Worm (Caenorhabditis elegans) whole organism, young adult: ENCODE measurements around the gene R193.2.
A peak's percentile ranks its signal among the peaks of the same experiment; 100 is the strongest.

ENCODE experiments used
- B0336.3 ChIP-seq: fragments of 200-800 bp; sonication (Bioruptor generic); IDR thresholded peaks from 2 replicates; pipeline ENCODE4 v1.3.6; 2022; ENCODE audit warnings: missing genetic modification characterization, missing compliant biosample characterization
- C17E4.6 ChIP-seq: fragments of 200-800 bp; sonication (Bioruptor generic); IDR thresholded peaks from 2 replicates; pipeline ENCODE4 v1.3.6; 2022; ENCODE audit warnings: missing genetic modification reagents, missing genetic modification characterization, missing compliant biosample characterization
- D2030.7 ChIP-seq: fragments of 200-800 bp; sonication (Bioruptor generic); IDR thresholded peaks from 2 replicates; pipeline ENCODE4 v1.3.6; 2022; ENCODE audit warnings: missing genetic modification reagents, missing genetic modification characterization, missing compliant biosample characterization
- F39B2.1 ChIP-seq: fragments of 200-800 bp; sonication (Bioruptor generic); IDR thresholded peaks from 2 replicates; pipeline ENCODE4 v1.3.6; 2022; ENCODE audit warnings: missing genetic modification reagents, missing genetic modification characterization, missing compliant biosample characterization
- F55B11.4 ChIP-seq: sonication (generic microtip); optimal IDR thresholded peaks from 2 replicates; lab custom pipeline; 2016; ENCODE audit warnings: missing compliant biosample characterization, missing genetic modification characterization, borderline replicate concordance; ENCODE audit not compliant: insufficient read depth
- F57A8.1 ChIP-seq: fragments of 200-800 bp; sonication (Bioruptor generic); optimal IDR thresholded peaks from 2 replicates; lab custom pipeline; 2018; ENCODE audit warnings: mild to moderate bottlenecking, missing genetic modification characterization, moderate library complexity, missing compliant biosample characterization
- F57C9.4 ChIP-seq: sonication (generic microtip); optimal IDR thresholded peaks from 2 replicates; lab custom pipeline; 2017; ENCODE audit warnings: mild to moderate bottlenecking, missing genetic modification characterization, missing compliant biosample characterization
- Y53G8AR.9 ChIP-seq: fragments of 200-800 bp; sonication (Bioruptor generic); conservative IDR thresholded peaks from 2 replicates; pipeline ENCODE4 v1.3.6; 2022; ENCODE audit warnings: missing genetic modification reagents, missing genetic modification characterization, missing compliant biosample characterization
- Y67H2A.10 ChIP-seq: fragments of 200-800 bp; sonication (Bioruptor generic); conservative IDR thresholded peaks from 2 replicates; pipeline ENCODE4 v1.3.6; 2022; ENCODE audit warnings: missing genetic modification reagents, missing genetic modification characterization, missing compliant biosample characterization
- Y79H2A.3 ChIP-seq: fragments of 200-800 bp; sonication (Bioruptor generic); conservative IDR thresholded peaks from 2 replicates; pipeline ENCODE4 v1.3.6; 2022; ENCODE audit warnings: missing genetic modification reagents, missing genetic modification characterization, missing compliant biosample characterization
- Y95B8A.8 ChIP-seq: fragments of 200-800 bp; sonication (Bioruptor generic); IDR thresholded peaks from 2 replicates; pipeline ENCODE4 v1.3.6; 2022; ENCODE audit warnings: missing genetic modification reagents, missing genetic modification characterization, missing compliant biosample characterization
- akir-1 ChIP-seq: fragments of 200-800 bp; sonication (Bioruptor generic); optimal IDR thresholded peaks from 2 replicates; lab custom pipeline; 2018; ENCODE audit warnings: mild to moderate bottlenecking, missing genetic modification characterization, moderate library complexity, missing compliant biosample characterization
- ama-1 ChIP-seq, 3 experiments: fragments of 150-350 bp in 1 of 3; sonication (generic microtip) in 2 of 3; optimal IDR thresholded peaks; 2 replicates each; lab custom pipeline; 2014 to 2018; ENCODE audit warnings: missing biosample characterization in 2 of 3, missing genetic modification characterization in 2 of 3, missing genetic modification reagents in 2 of 3
- aptf-2 ChIP-seq: fragments of 200-800 bp; sonication (Bioruptor generic); conservative IDR thresholded peaks from 2 replicates; pipeline ENCODE4 v1.3.6; 2022; ENCODE audit warnings: missing genetic modification reagents, missing genetic modification characterization, missing compliant biosample characterization
- attf-3 ChIP-seq: fragments of 200-800 bp; sonication (Bioruptor generic); conservative IDR thresholded peaks from 2 replicates; pipeline ENCODE4 v1.3.6; 2022; ENCODE audit warnings: missing genetic modification reagents, missing genetic modification characterization, missing compliant biosample characterization
- bed-1 ChIP-seq: fragments of 200-800 bp; sonication (Bioruptor generic); IDR thresholded peaks from 2 replicates; pipeline ENCODE4 v1.3.6; 2022; ENCODE audit warnings: missing genetic modification reagents, missing genetic modification characterization, missing compliant biosample characterization
- bed-2 ChIP-seq: fragments of 200-800 bp; sonication (Bioruptor generic); IDR thresholded peaks from 2 replicates; pipeline ENCODE4 v1.3.6; 2022; ENCODE audit warnings: missing genetic modification reagents, missing genetic modification characterization, missing compliant biosample characterization
- ceh-27 ChIP-seq: fragments of 200-800 bp; sonication (Bioruptor generic); optimal IDR thresholded peaks from 2 replicates; lab custom pipeline; 2018; ENCODE audit warnings: mild to moderate bottlenecking, missing genetic modification characterization, moderate library complexity, missing compliant biosample characterization
- ceh-40 ChIP-seq: fragments of 200-800 bp; sonication (Bioruptor generic); IDR thresholded peaks from 2 replicates; pipeline ENCODE4 v1.3.6; 2022; ENCODE audit warnings: missing genetic modification characterization, missing compliant biosample characterization
- ceh-58 ChIP-seq: fragments of 200-800 bp; sonication (Bioruptor generic); IDR thresholded peaks from 2 replicates; pipeline ENCODE4 v1.3.6; 2022; ENCODE audit warnings: missing genetic modification characterization, missing compliant biosample characterization
- ceh-79 ChIP-seq: sonication (generic microtip); optimal IDR thresholded peaks from 2 replicates; lab custom pipeline; 2017; ENCODE audit warnings: mild to moderate bottlenecking, missing genetic modification characterization, missing compliant biosample characterization
- ceh-91 ChIP-seq: fragments of 200-800 bp; sonication (Bioruptor generic); IDR thresholded peaks from 2 replicates; pipeline ENCODE4 v1.3.6; 2022; ENCODE audit warnings: missing genetic modification reagents, missing genetic modification characterization, missing compliant biosample characterization
- chd-7 ChIP-seq: sonication (generic microtip); optimal IDR thresholded peaks from 2 replicates; lab custom pipeline; 2016; ENCODE audit warnings: mild to moderate bottlenecking, missing genetic modification characterization, moderate library complexity, missing compliant biosample characterization
- dpl-1 ChIP-seq: fragments of 150-350 bp; optimal IDR thresholded peaks from 2 replicates; lab custom pipeline; 2014; ENCODE audit warnings: missing biosample characterization, missing genetic modification reagents, missing genetic modification characterization
- egrh-3 ChIP-seq: fragments of 200-800 bp; sonication (Bioruptor generic); IDR thresholded peaks from 2 replicates; pipeline ENCODE4 v1.3.6; 2022; ENCODE audit warnings: missing genetic modification reagents, missing genetic modification characterization, missing compliant biosample characterization
- ets-4 ChIP-seq: fragments of 200-800 bp; sonication (Bioruptor generic); optimal IDR thresholded peaks from 2 replicates; lab custom pipeline; 2018; ENCODE audit warnings: mild to moderate bottlenecking, missing genetic modification characterization, missing compliant biosample characterization
- gei-17 ChIP-seq: fragments of 200-800 bp; sonication (Bioruptor generic); optimal IDR thresholded peaks from 2 replicates; lab custom pipeline; 2018; ENCODE audit warnings: mild to moderate bottlenecking, missing genetic modification characterization, missing compliant biosample characterization
- hmg-1.2 ChIP-seq: fragments of 200-800 bp; sonication (Bioruptor generic); IDR thresholded peaks from 2 replicates; pipeline ENCODE4 v1.3.6; 2022; ENCODE audit warnings: missing genetic modification reagents, missing genetic modification characterization, missing compliant biosample characterization
- hrde-1 ChIP-seq: sonication (generic microtip); optimal IDR thresholded peaks from 2 replicates; lab custom pipeline; 2016; ENCODE audit warnings: missing genetic modification characterization, mild to moderate bottlenecking, missing compliant biosample characterization, moderate library complexity, missing genotype, missing genetic modification reagents, borderline replicate concordance
- lag-1 ChIP-seq: fragments of 200-800 bp; sonication (Bioruptor generic); IDR thresholded peaks from 2 replicates; pipeline ENCODE4 v1.3.6; 2022; ENCODE audit warnings: missing genetic modification reagents, missing genetic modification characterization, missing compliant biosample characterization
- let-526 ChIP-seq: fragments of 200-800 bp; sonication (Bioruptor generic); IDR thresholded peaks from 2 replicates; pipeline ENCODE4 v1.3.6; 2022; ENCODE audit warnings: missing genetic modification reagents, missing genetic modification characterization, missing compliant biosample characterization
- lin-26 ChIP-seq: fragments of 200-800 bp; sonication (Bioruptor generic); IDR thresholded peaks from 2 replicates; pipeline ENCODE4 v1.3.6; 2022; ENCODE audit warnings: missing genetic modification reagents, missing genetic modification characterization, missing compliant biosample characterization
- lin-40 ChIP-seq: sonication (generic microtip); optimal IDR thresholded peaks from 2 replicates; lab custom pipeline; 2016; ENCODE audit warnings: missing genetic modification characterization, mild to moderate bottlenecking, missing compliant biosample characterization, missing genotype, missing genetic modification reagents
- lir-1 ChIP-seq: fragments of 200-800 bp; sonication (Bioruptor generic); conservative IDR thresholded peaks from 2 replicates; pipeline ENCODE4 v1.3.6; 2022; ENCODE audit warnings: missing genetic modification reagents, missing genetic modification characterization, missing compliant biosample characterization
- lsy-27 ChIP-seq: sonication (generic microtip); optimal IDR thresholded peaks from 2 replicates; lab custom pipeline; 2017; ENCODE audit warnings: missing genetic modification characterization, mild to moderate bottlenecking, missing compliant biosample characterization, antibody characterized with exemption, missing genotype, borderline replicate concordance; ENCODE audit not compliant: insufficient read depth
- madf-8 ChIP-seq: fragments of 200-800 bp; sonication (Bioruptor generic); conservative IDR thresholded peaks from 2 replicates; pipeline ENCODE4 v1.3.6; 2022; ENCODE audit warnings: missing genetic modification reagents, missing genetic modification characterization, missing compliant biosample characterization
- nfya-2 ChIP-seq: fragments of 200-800 bp; sonication (Bioruptor generic); IDR thresholded peaks from 2 replicates; pipeline ENCODE4 v1.3.6; 2022; ENCODE audit warnings: missing genetic modification reagents, missing genetic modification characterization, missing compliant biosample characterization
- nhr-179 ChIP-seq: sonication (generic microtip); optimal IDR thresholded peaks from 2 replicates; lab custom pipeline; 2016; ENCODE audit warnings: mild to moderate bottlenecking, missing genetic modification characterization, missing compliant biosample characterization
- nhr-80 ChIP-seq: sonication (generic microtip); optimal IDR thresholded peaks from 2 replicates; lab custom pipeline; 2016; ENCODE audit warnings: missing genetic modification characterization, missing compliant biosample characterization
- pbrm-1 ChIP-seq: fragments of 200-800 bp; sonication (Bioruptor generic); IDR thresholded peaks from 2 replicates; pipeline ENCODE4 v1.3.6; 2022; ENCODE audit warnings: missing genetic modification reagents, missing genetic modification characterization, missing compliant biosample characterization
- rpc-1 ChIP-seq, 2 experiments: fragments of 150-350 bp in 1 of 2; sonication (generic microtip) in 1 of 2; optimal IDR thresholded peaks; 2 replicates each; lab custom pipeline; 2014 to 2018; ENCODE audit warnings: missing biosample characterization in 1 of 2, missing genetic modification characterization in 1 of 2, missing genetic modification reagents in 1 of 2, missing genotype in 1 of 2
- tbp1 ChIP-seq: fragments of 200-800 bp; sonication (Bioruptor generic); optimal IDR thresholded peaks from 2 replicates; lab custom pipeline; 2018; ENCODE audit warnings: mild to moderate bottlenecking, missing genetic modification characterization, missing compliant biosample characterization
- tbx-9 ChIP-seq: sonication (generic microtip); optimal IDR thresholded peaks from 2 replicates; lab custom pipeline; 2016; ENCODE audit warnings: borderline replicate concordance, missing genetic modification characterization, inconsistent platforms, missing compliant biosample characterization
- unc-130 ChIP-seq: sonication (generic microtip); optimal IDR thresholded peaks from 2 replicates; lab custom pipeline; 2016; ENCODE audit warnings: missing genetic modification reagents, missing genetic modification characterization, missing compliant biosample characterization
- zfh-2 ChIP-seq: fragments of 200-800 bp; sonication (Bioruptor generic); conservative IDR thresholded peaks from 2 replicates; pipeline ENCODE4 v1.3.6; 2022; ENCODE audit warnings: missing genetic modification reagents, missing genetic modification characterization, missing compliant biosample characterization
- zim-3 ChIP-seq: sonication (generic microtip); optimal IDR thresholded peaks from 2 replicates; lab custom pipeline; 2017; ENCODE audit warnings: mild to moderate bottlenecking, missing genetic modification characterization, moderate library complexity, missing compliant biosample characterization
- ztf-3 ChIP-seq: fragments of 200-800 bp; sonication (Bioruptor generic); optimal IDR thresholded peaks from 2 replicates; lab custom pipeline; 2018; ENCODE audit warnings: mild to moderate bottlenecking, missing genetic modification characterization, missing compliant biosample characterization

The R193.2 gene

ce11 chrX:1093154-1093553 lies 55.2 kb downstream of the R193.2 start (continued):
- no peak for TF ChIP-seq lsy-27 (tag; lab: Kevin White, UChicago)
- TF ChIP-seq pbrm-1 (GFP tag; lab: Robert Waterston, UW): peak; percentile 83
- peak; percentile 58; the same call in 1 of the 2 replicates for TF ChIP-seq let-526
- peak; percentile 92 for TF ChIP-seq lin-40 (tag; lab: Kevin White, UChicago)
- no peak for TF ChIP-seq madf-8 (GFP tag; lab: Robert Waterston, UW)
- no peak for TF ChIP-seq nhr-179 (tag; lab: Kevin White, UChicago)
- no peak for TF ChIP-seq attf-3 (GFP tag; lab: Robert Waterston, UW)
- no peak for TF ChIP-seq hrde-1 (tag; lab: Kevin White, UChicago)
- TF ChIP-seq nfya-2 (GFP tag; lab: Robert Waterston, UW): no peak
- peak; percentile 82 for TF ChIP-seq chd-7 (tag; lab: Kevin White, UChicago)
- peak; percentile 54; the same call in 1 of the 2 replicates for TF ChIP-seq Y53G8AR.9 (GFP tag; lab: Robert Waterston, UW)
- 0 out of 2 replicates have a peak, but pooled peaks have one; percentile 68 for TF ChIP-seq lag-1 (GFP tag; lab: Robert Waterston, UW)
- TF ChIP-seq F39B2.1 (GFP tag; lab: Robert Waterston, UW): 0 out of 2 replicates have a peak, but pooled peaks have one; percentile 26
- TF ChIP-seq B0336.3 (GFP tag; lab: Robert Waterston, UW): peak; percentile 87
- peak; percentile 60 for TF ChIP-seq ceh-79
- TF ChIP-seq D2030.7: no peak
- no peak for TF ChIP-seq tbx-9
- TF ChIP-seq Y95B8A.8 (GFP tag; lab: Robert Waterston, UW): no peak
- TF ChIP-seq F57C9.4: no peak
- TF ChIP-seq ceh-91: no peak
- peak; percentile 63 for TF ChIP-seq gei-17 (GFP tag; lab: Kevin White, UChicago)
- peak; percentile 75 for TF ChIP-seq ceh-27
- no peak for TF ChIP-seq dpl-1 (GFP tag; lab: Kevin White, UChicago)
- peak; percentile 51; the same call in 1 of the 2 replicates for TF ChIP-seq Y67H2A.10 (GFP tag; lab: Robert Waterston, UW)
- no peak for TF ChIP-seq zim-3 (tag; lab: Kevin White, UChicago)
- peak; percentile 47; the same call in 1 of the 2 replicates for TF ChIP-seq lir-1 (GFP tag; lab: Robert Waterston, UW)
- no peak for TF ChIP-seq unc-130
- no peak for TF ChIP-seq C17E4.6 (GFP tag; lab: Robert Waterston, UW)
- no peak for TF ChIP-seq F57A8.1 (GFP tag; lab: Kevin White, UChicago)
- no peak for TF ChIP-seq ets-4
- TF ChIP-seq ama-1 (optimal IDR thresholded peaks at IDR 0.05; lab: Kevin White, UChicago): no peak
- TF ChIP-seq ama-1 (GFP tag; optimal IDR thresholded peaks at IDR 0.05; lab: Kevin White, UChicago): peak in 1 of 2 experiments; percentile 67
- TF ChIP-seq zfh-2 (GFP tag; lab: Robert Waterston, UW): peak; percentile 86
- peak; percentile 77 for TF ChIP-seq hmg-1.2 (GFP tag; lab: Robert Waterston, UW)
- no peak for TF ChIP-seq akir-1 (GFP tag; lab: Kevin White, UChicago)
- TF ChIP-seq F55B11.4: no peak
- no peak for TF ChIP-seq Y79H2A.3
- no peak for TF ChIP-seq ceh-40 (GFP tag; lab: Robert Waterston, UW)
- no peak for TF ChIP-seq ceh-58
- peak; percentile 61; the same call in 1 of the 2 replicates for TF ChIP-seq lin-26 (GFP tag; lab: Robert Waterston, UW)
- peak; percentile 51 for TF ChIP-seq egrh-3 (GFP tag; lab: Robert Waterston, UW)
- peak; percentile 95 for TF ChIP-seq nhr-80 (tag; lab: Kevin White, UChicago)
- no peak for TF ChIP-seq bed-1
- no peak for TF ChIP-seq rpc-1 (optimal IDR thresholded peaks at IDR 0.05; lab: Kevin White, UChicago)
- no peak for TF ChIP-seq rpc-1 (tag; optimal IDR thresholded peaks at IDR 0.05; lab: Kevin White, UChicago)
- TF ChIP-seq bed-2 (GFP tag; lab: Robert Waterston, UW): peak; percentile 48; the same call in 1 of the 2 replicates
- TF ChIP-seq aptf-2 (GFP tag; lab: Robert Waterston, UW): no peak
- peak; percentile 66 for TF ChIP-seq tbp1 (GFP tag; lab: Kevin White, UChicago)
- no peak for TF ChIP-seq ztf-3 (GFP tag; lab: Kevin White, UChicago)
